Worm (Caenorhabditis elegans) whole organism, L4 larva: ENCODE results near the gene dph-2.
A peak's percentile ranks its signal among the peaks of the same experiment; 100 is the strongest.

Experiments used
- ama-1 ChIP-seq: fragments of 150-350 bp; optimal IDR thresholded peaks from 2 replicates; lab custom pipeline; 2014; ENCODE audit warnings: inconsistent platforms, mixed read lengths
- ceh-44 ChIP-seq: fragments of 200-800 bp; sonication (Bioruptor generic); IDR thresholded peaks from 2 replicates; pipeline ENCODE4 v1.3.6; 2022; ENCODE audit warnings: missing genetic modification reagents, missing genetic modification characterization, missing compliant biosample characterization
- ceh-82 ChIP-seq: sonication (generic microtip); optimal IDR thresholded peaks from 2 replicates; lab custom pipeline; 2017; ENCODE audit warnings: missing biosample characterization, missing genetic modification characterization
- ces-1 ChIP-seq: fragments of 150-350 bp; sonication (generic microtip); optimal IDR thresholded peaks from 4 replicates; lab custom pipeline; 2014; ENCODE audit warnings: missing biosample characterization, missing genetic modification reagents, missing genetic modification characterization
- daf-19 ChIP-seq: fragments of 200-800 bp; sonication (Bioruptor generic); conservative IDR thresholded peaks from 2 replicates; pipeline ENCODE4 v1.3.6; 2022; ENCODE audit warnings: missing genetic modification characterization, missing compliant biosample characterization
- lin-29 ChIP-seq: fragments of 200-800 bp; sonication (Bioruptor generic); IDR thresholded peaks from 2 replicates; pipeline ENCODE4 v1.3.6; 2022; ENCODE audit warnings: missing genetic modification reagents, missing genetic modification characterization, missing compliant biosample characterization
- mdt-29 ChIP-seq: fragments of 200-800 bp; sonication (Bioruptor generic); IDR thresholded peaks from 2 replicates; pipeline ENCODE4 v1.3.6; 2022; ENCODE audit warnings: missing genetic modification reagents, missing genetic modification characterization, missing compliant biosample characterization
- nhr-10 ChIP-seq: fragments of 150-350 bp; optimal IDR thresholded peaks from 2 replicates; lab custom pipeline; 2014; ENCODE audit warnings: missing biosample characterization, missing genetic modification characterization
- nhr-25 ChIP-seq: sonication (generic microtip); optimal IDR thresholded peaks from 2 replicates; lab custom pipeline; 2017; ENCODE audit warnings: missing genetic modification characterization, mild to moderate bottlenecking, missing compliant biosample characterization, antibody characterized with exemption, moderate library complexity, borderline replicate concordance; ENCODE audit not compliant: insufficient read depth
- nhr-76 ChIP-seq: fragments of 150-350 bp; optimal IDR thresholded peaks from 2 replicates; lab custom pipeline; 2014; ENCODE audit warnings: missing biosample characterization, missing genetic modification characterization
- tag-97 ChIP-seq: fragments of 200-800 bp; sonication (Bioruptor generic); IDR thresholded peaks from 2 replicates; pipeline ENCODE4 v1.3.6; 2022; ENCODE audit warnings: missing genetic modification characterization, missing compliant biosample characterization
- unc-62 ChIP-seq, 3 experiments: fragments of 150-350 bp in 1 of 3; sonication (generic microtip); optimal IDR thresholded peaks in 2 of 3; peaks in 1 of 3; 1 replicate in 1 of 3; 2 replicates in 2 of 3; lab custom pipeline; 2014 to 2017; ENCODE audit warnings: missing biosample characterization in 3 of 3, missing genetic modification characterization in 3 of 3, missing genetic modification reagents in 3 of 3, missing genotype in 1 of 3
- ztf-11 ChIP-seq: fragments of 150-350 bp; optimal IDR thresholded peaks from 2 replicates; lab custom pipeline; 2014; ENCODE audit warnings: missing biosample characterization, missing genetic modification characterization

ce11 chrII:10708660-10709059 lies 5.4 kb downstream of the dph-2 start, which contains the start of gene bli-1:
- TF ChIP-seq nhr-76 (tag; lab: Kevin White, UChicago) (no peak), ama-1 (no peak), ceh-82 (tag; lab: Kevin White, UChicago) (no peak), lin-29 (no peak), nhr-10 (tag; lab: Kevin White, UChicago) (no peak), daf-19 (GFP tag; lab: Robert Waterston, UW) (no peak), unc-62 (GFP tag; optimal IDR thresholded peaks at IDR 0.05 in 1 of 2; lab: Kevin White, UChicago) (peak in 1 of 2 experiments; percentile 23), unc-62 (tag; optimal IDR thresholded peaks at IDR 0.05; lab: Kevin White, UChicago) (no peak), mdt-29 (GFP tag; lab: Robert Waterston, UW) (no peak), ceh-44 (GFP tag; lab: Robert Waterston, UW) (no peak), ces-1 (GFP tag; lab: Kevin White, UChicago) (no peak), ztf-11 (tag; lab: Kevin White, UChicago) (no peak), tag-97 (no peak), nhr-25 (no peak)
